Worm (Caenorhabditis elegans) whole organism, L1 larva: Measurements from ENCODE around the gene coa-1.

Experiments
- blmp-1 ChIP-seq: fragments of 150-350 bp; optimal IDR thresholded peaks from 2 replicates; lab custom pipeline; 2014; ENCODE audit warnings: missing biosample characterization, missing genetic modification characterization
- ceh-88 ChIP-seq: fragments of 200-800 bp; sonication (Bioruptor generic); IDR thresholded peaks from 2 replicates; pipeline ENCODE4 v1.3.6; 2022; ENCODE audit warnings: missing genetic modification characterization, missing compliant biosample characterization
- ces-1 ChIP-seq: fragments of 150-350 bp; optimal IDR thresholded peaks from 2 replicates; lab custom pipeline; 2014; ENCODE audit warnings: missing biosample characterization, missing genetic modification reagents, missing genetic modification characterization
- ets-5 ChIP-seq: fragments of 200-800 bp; sonication (Bioruptor generic); IDR thresholded peaks from 2 replicates; pipeline ENCODE4 v1.3.6; 2022; ENCODE audit warnings: missing genetic modification characterization, missing compliant biosample characterization
- irx-1 ChIP-seq: sonication (generic microtip); optimal IDR thresholded peaks from 2 replicates; lab custom pipeline; 2016; ENCODE audit warnings: missing genetic modification characterization, missing compliant biosample characterization
- mdl-1 ChIP-seq, 2 experiments: fragments of 150-350 bp; optimal IDR thresholded peaks; 2 replicates each; lab custom pipeline; 2014 to 2017; ENCODE audit warnings: missing biosample characterization in 2 of 2, missing genetic modification characterization in 2 of 2, inconsistent platforms in 1 of 2
- nhr-77 ChIP-seq: fragments of 150-350 bp; optimal IDR thresholded peaks from 2 replicates; lab custom pipeline; 2014; ENCODE audit warnings: missing biosample characterization, missing genetic modification characterization
- nhr-90 ChIP-seq: sonication (generic microtip); optimal IDR thresholded peaks from 2 replicates; lab custom pipeline; 2016; ENCODE audit warnings: mild to moderate bottlenecking, missing genetic modification characterization, missing compliant biosample characterization; ENCODE audit not compliant: poor library complexity
- unc-86 ChIP-seq: sonication (generic microtip); optimal IDR thresholded peaks from 2 replicates; lab custom pipeline; 2016; ENCODE audit warnings: missing genetic modification characterization, missing compliant biosample characterization
- unc-98 ChIP-seq: fragments of 200-800 bp; sonication (Bioruptor generic); IDR thresholded peaks from 2 replicates; pipeline ENCODE4 v1.3.6; 2022; ENCODE audit warnings: missing genetic modification characterization, missing compliant biosample characterization
- zip-4 ChIP-seq: fragments of 200-800 bp; sonication (Bioruptor generic); optimal IDR thresholded peaks from 2 replicates; lab custom pipeline; 2018; ENCODE audit warnings: mild to moderate bottlenecking, missing genetic modification characterization, moderate library complexity, missing compliant biosample characterization

DNA sequence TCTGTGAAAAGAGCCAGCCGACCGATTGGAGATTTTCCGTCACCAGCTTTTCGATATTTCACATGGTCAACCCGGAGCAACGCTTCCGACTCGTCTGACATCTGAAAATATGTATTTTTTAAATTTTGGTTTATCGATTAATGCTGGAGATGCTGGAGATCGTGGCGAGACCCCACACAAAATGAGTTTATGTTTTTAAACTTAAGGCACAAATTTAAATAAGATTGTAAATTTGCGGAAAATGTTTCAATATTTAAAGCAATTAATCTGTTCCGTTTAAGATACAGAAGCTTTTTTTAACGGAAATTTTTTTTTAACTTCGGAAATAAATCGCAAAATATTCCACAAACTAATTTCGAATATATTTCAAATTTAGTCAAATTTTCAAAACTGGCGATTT, 26.6 kb downstream of the coa-1 start, which contains the start of gene gtf-2H1:
- no peak for TF ChIP-seq unc-86
- no peak for TF ChIP-seq zip-4 (GFP tag; lab: Kevin White, UChicago)
- TF ChIP-seq irx-1 (tag; lab: Kevin White, UChicago): no peak
- no peak for TF ChIP-seq ces-1 (GFP tag; lab: Kevin White, UChicago)
- TF ChIP-seq nhr-90: no peak
- no peak for TF ChIP-seq ceh-88 (GFP tag; lab: Robert Waterston, UW)
- no peak for TF ChIP-seq blmp-1
- TF ChIP-seq nhr-77 (tag; lab: Kevin White, UChicago): no peak
- TF ChIP-seq mdl-1 (tag; optimal IDR thresholded peaks at IDR 0.05; lab: Kevin White, UChicago): no peak
- TF ChIP-seq unc-98 (GFP tag; lab: Robert Waterston, UW): no peak
- no peak for TF ChIP-seq ets-5 (GFP tag; lab: Robert Waterston, UW)
